In the genomic region with DNA sequence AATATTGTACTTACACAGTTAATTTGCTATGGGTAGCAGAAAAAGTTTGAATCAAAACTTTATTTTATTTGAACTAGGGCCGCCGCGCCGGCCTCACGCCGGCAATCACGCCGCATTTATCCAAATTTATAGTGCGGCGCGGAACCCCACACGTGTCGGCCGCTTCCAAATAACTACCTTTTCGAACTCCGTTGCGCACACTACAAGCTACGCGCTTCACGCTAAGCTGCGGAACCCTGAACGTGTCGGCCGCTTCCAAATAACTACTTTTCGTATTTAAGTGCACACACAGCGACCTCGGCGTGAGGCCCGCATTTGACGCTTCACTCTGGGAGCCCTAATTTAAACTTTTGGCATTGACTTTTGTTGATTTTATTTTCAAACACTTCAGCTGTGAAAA, we compare ENCODE assay signal across 3 worm cellular contexts.
TF ChIP-seq lines count a peak whose summit lies in the region.

No protein-coding gene starts in this region.

TF ChIP-seq in whole organism, L3 larva, 47 proteins besides CTCF, POLR2A, EP300 and RAD21:
- TF ChIP-seq snpc-4 (tag; optimal IDR thresholded peaks at IDR 0.05; lab: Kevin White, UChicago) (peak; percentile 1), R02D3.7 (tag; optimal IDR thresholded peaks at IDR 0.05; lab: Kevin White, UChicago) (no peak)

TF ChIP-seq in whole organism, L4 larva, 104 proteins besides CTCF, POLR2A, EP300 and RAD21:
- TF ChIP-seq tra-1 (GFP tag; IDR thresholded peaks at IDR 0.05; lab: Robert Waterston, UW) (no peak), ceh-82 (tag; optimal IDR thresholded peaks at IDR 0.05; lab: Kevin White, UChicago) (no peak), set-16 (GFP tag; IDR thresholded peaks at IDR 0.05; lab: Robert Waterston, UW) (peak; percentile 25; the same call in 1 of the 2 replicates)

TF ChIP-seq in whole organism, young adult, 124 proteins besides CTCF, POLR2A, EP300 and RAD21:
- no peak for TF ChIP-seq nfya-1 (tag; optimal IDR thresholded peaks at IDR 0.05; lab: Kevin White, UChicago; ENCODE audit: borderline replicate concordance, insufficient read depth)
- peak; percentile 12 for TF ChIP-seq snpc-4 (GFP tag; optimal IDR thresholded peaks at IDR 0.05; lab: Kevin White, UChicago)
- peak in 2 of 4 experiments; percentile 77 to 88 for TF ChIP-seq snpc-4 (tag; optimal IDR thresholded peaks at IDR 0.05; lab: Kevin White, UChicago)
- peak; percentile 58 for TF ChIP-seq snpc-1.1 (tag; optimal IDR thresholded peaks at IDR 0.05; lab: Kevin White, UChicago; ENCODE audit: insufficient read depth)
TF ChIP-seq in whole organism, young adult: peak in this region for 2.
